Fruit fly (Drosophila melanogaster): ENCODE results near the gene BicD.

DNA sequence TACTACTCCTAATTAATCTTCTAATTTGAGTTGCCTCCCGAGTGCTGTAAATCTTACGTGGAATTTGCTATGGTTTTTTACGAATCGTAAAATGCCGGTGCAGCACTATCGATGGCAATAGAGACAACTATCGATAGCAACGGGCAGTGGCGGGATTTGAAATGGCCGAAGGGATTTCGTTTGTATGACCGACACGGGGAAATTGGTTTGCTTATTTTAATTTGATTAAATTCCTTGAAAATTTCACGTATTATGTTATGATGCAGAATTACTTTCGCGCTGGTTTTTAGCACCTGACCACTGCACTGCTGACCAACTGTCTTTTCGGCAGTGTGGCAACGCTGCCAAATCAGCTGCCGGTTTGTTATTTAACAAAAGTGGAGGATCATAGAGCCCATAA is 11.2 kb upstream of the BicD start, which contains the start of the genes GCS2beta and CG5131:
- TF ChIP-seq Dll (optimal IDR thresholded peaks at IDR 0.05) (no peak), pan (optimal IDR thresholded peaks at IDR 0.05) (no peak), psq (optimal IDR thresholded peaks at IDR 0.05) (no peak), EcR (GFP tag; optimal IDR thresholded peaks at IDR 0.05) (no peak), usp (GFP tag; optimal IDR thresholded peaks at IDR 0.05) (no peak)
